Worm (Caenorhabditis elegans): ENCODE data around the gene K08D9.6.

The K08D9.6 gene

ce11 chrV:3242984-3243383 lies 8.2 kb upstream of the K08D9.6 start, which contains the start of gene gst-23:
Gene gst-23, plus strand, starts transcription at chrV:3243284.
- TF ChIP-seq mab-5 (tag; optimal IDR thresholded peaks at IDR 0.05) (no peak), ceh-39 (tag; optimal IDR thresholded peaks at IDR 0.05) (no peak)

ce11 chrV:3241175-3241574 lies 6.4 kb upstream of the K08D9.6 start, which contains the start of gene srj-11:
Gene srj-11, plus strand, starts transcription at chrV:3241424.
- TF ChIP-seq zip-8 (tag; optimal IDR thresholded peaks at IDR 0.05) (no peak), cnd-1 (tag; optimal IDR thresholded peaks at IDR 0.05) (no peak), ceh-43 (GFP tag; optimal IDR thresholded peaks at IDR 0.05) (no peak), unc-120 (tag; optimal IDR thresholded peaks at IDR 0.05; ENCODE audit: poor library complexity, severe bottlenecking) (no peak), nhr-237 (tag; optimal IDR thresholded peaks at IDR 0.05) (no peak), ceh-83 (GFP tag; optimal IDR thresholded peaks at IDR 0.05) (no peak), mls-2 (tag; optimal IDR thresholded peaks at IDR 0.05) (no peak), pha-4 (tag; optimal IDR thresholded peaks at IDR 0.05) (no peak), elt-1 (tag; optimal IDR thresholded peaks at IDR 0.05; ENCODE audit: borderline replicate concordance, insufficient read depth) (no peak), M03D4.4 (tag; optimal IDR thresholded peaks at IDR 0.05) (no peak), flh-1 (GFP tag; optimal IDR thresholded peaks at IDR 0.05) (no peak), unc-39 (tag; optimal IDR thresholded peaks at IDR 0.05) (no peak)

ce11 chrV:3236610-3237009 lies 1.8 kb upstream of the K08D9.6 start, which contains the start of the genes K08D9.9 and str-16:
Gene K08D9.9, minus strand, starts transcription at chrV:3236710.
Gene str-16, plus strand, starts transcription at chrV:3236875.
- no peak for TF ChIP-seq cnd-1 (tag; optimal IDR thresholded peaks at IDR 0.05)
- TF ChIP-seq lin-32 (GFP tag; optimal IDR thresholded peaks at IDR 0.05) = no peak
- TF ChIP-seq M03D4.4 (tag; optimal IDR thresholded peaks at IDR 0.05) = no peak
- no peak for TF ChIP-seq nhr-28 (tag; optimal IDR thresholded peaks at IDR 0.05)
- TF ChIP-seq tbx-8 (GFP tag; optimal IDR thresholded peaks at IDR 0.05) = no peak
- no peak for TF ChIP-seq mep-1 (tag; optimal IDR thresholded peaks at IDR 0.05)
- no peak for TF ChIP-seq nhr-2 (tag; optimal IDR thresholded peaks at IDR 0.05)
- no peak for TF ChIP-seq elt-1 (tag; optimal IDR thresholded peaks at IDR 0.05; ENCODE audit: borderline replicate concordance, insufficient read depth)
- no peak for TF ChIP-seq bed-3 (GFP tag; optimal IDR thresholded peaks at IDR 0.05)
- no peak for TF ChIP-seq snpc-4 (tag; optimal IDR thresholded peaks at IDR 0.05)
- TF ChIP-seq ztf-11 (tag; optimal IDR thresholded peaks at IDR 0.05) = no peak
- TF ChIP-seq nhr-76 (tag; optimal IDR thresholded peaks at IDR 0.05) = no peak
- no peak for TF ChIP-seq pha-4 (tag; optimal IDR thresholded peaks at IDR 0.05)
- TF ChIP-seq ceh-43 (GFP tag; optimal IDR thresholded peaks at IDR 0.05) = no peak
- no peak for TF ChIP-seq ceh-39 (tag; optimal IDR thresholded peaks at IDR 0.05)
- no peak for TF ChIP-seq elt-3 (tag; optimal IDR thresholded peaks at IDR 0.05)
- no peak for TF ChIP-seq unc-120 (tag; optimal IDR thresholded peaks at IDR 0.05; ENCODE audit: poor library complexity, severe bottlenecking)
- no peak for TF ChIP-seq ces-1 (GFP tag; optimal IDR thresholded peaks at IDR 0.05)

DNA sequence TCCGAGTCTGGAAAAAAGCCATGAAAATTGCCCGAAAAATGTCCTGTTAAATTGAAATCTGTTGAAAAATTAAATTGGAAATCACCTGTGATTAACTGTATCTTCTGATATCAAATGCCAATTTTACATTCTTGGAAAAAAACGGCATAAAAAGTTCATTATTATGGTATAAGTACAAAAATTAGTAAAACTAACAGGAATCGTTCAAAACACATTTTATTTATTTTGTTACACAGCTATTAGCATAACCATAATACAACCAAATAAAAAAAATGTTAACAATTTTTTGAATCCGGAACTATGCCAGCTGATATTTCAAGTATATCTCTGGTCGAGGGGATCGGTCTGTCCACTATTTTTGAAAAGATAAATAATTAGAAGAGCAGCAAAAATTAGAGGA lies 4.2 kb downstream of the K08D9.6 start, which contains the start of gene K08D9.10:
TSS of gene K08D9.10 (plus strand) at position 301 of the 400 bp plus-strand sequence.
- no peak for TF ChIP-seq nhr-12 (tag; optimal IDR thresholded peaks at IDR 0.05)
- no peak for TF ChIP-seq ceh-39 (tag; optimal IDR thresholded peaks at IDR 0.05)
- TF ChIP-seq ham-2 (GFP tag; optimal IDR thresholded peaks at IDR 0.05) = no peak
- TF ChIP-seq nhr-2 (tag; optimal IDR thresholded peaks at IDR 0.05) = no peak
- TF ChIP-seq nhr-237 (tag; optimal IDR thresholded peaks at IDR 0.05) = no peak
- TF ChIP-seq unc-62 (GFP tag; optimal IDR thresholded peaks at IDR 0.05) = no peak
- no peak for TF ChIP-seq pha-4 (tag; optimal IDR thresholded peaks at IDR 0.05)
- no peak for TF ChIP-seq elt-3 (tag; optimal IDR thresholded peaks at IDR 0.05)
- no peak for TF ChIP-seq sptf-1 (tag; optimal IDR thresholded peaks at IDR 0.05)
- TF ChIP-seq snpc-4 (tag; optimal IDR thresholded peaks at IDR 0.05) = no peak

- no peak for TF ChIP-seq tbx-8 (GFP tag; optimal IDR thresholded peaks at IDR 0.05)
- no peak for TF ChIP-seq nhr-12 (tag; optimal IDR thresholded peaks at IDR 0.05)
- no peak for TF ChIP-seq unc-39 (tag; optimal IDR thresholded peaks at IDR 0.05)
- TF ChIP-seq hlh-1 (tag; optimal IDR thresholded peaks at IDR 0.05) = no peak
- TF ChIP-seq nhr-2 (tag; optimal IDR thresholded peaks at IDR 0.05) = no peak
- TF ChIP-seq ztf-11 (tag; optimal IDR thresholded peaks at IDR 0.05) = no peak
- no peak for TF ChIP-seq mep-1 (tag; optimal IDR thresholded peaks at IDR 0.05)
- TF ChIP-seq nhr-76 (tag; optimal IDR thresholded peaks at IDR 0.05) = no peak
- TF ChIP-seq mls-2 (tag; optimal IDR thresholded peaks at IDR 0.05) = no peak
Observed at ce11 chrV:3230150-3230549, 4.6 kb downstream of the K08D9.6 start.

All from whole organism, mixed stage, embryonic.